Fruit fly (Drosophila melanogaster) whole organism, embryonic: Measurements from ENCODE around the gene CG6983.
A peak's percentile ranks its signal among the peaks of the same experiment; 100 is the strongest.

Experiments
- Blimp-1 ChIP-seq: fragments of 200-800 bp; sonication (Bioruptor generic); optimal IDR thresholded peaks from 3 replicates; lab custom pipeline; 2018; ENCODE audit warnings: missing biosample characterization, missing genetic modification characterization, mild to moderate bottlenecking, moderate library complexity, missing genetic modification reagents
- CG10565 ChIP-seq: fragments of 200-800 bp; sonication (Bioruptor generic); optimal IDR thresholded peaks from 3 replicates; lab custom pipeline; 2016; ENCODE audit warnings: missing biosample characterization, mild to moderate bottlenecking, missing genetic modification characterization
- CG10979 ChIP-seq: fragments of 200-800 bp; sonication (Bioruptor generic); optimal IDR thresholded peaks from 2 replicates; lab custom pipeline; 2018; ENCODE audit warnings: missing biosample characterization, mild to moderate bottlenecking, missing genetic modification characterization, moderate library complexity
- CG11695 ChIP-seq: fragments of 200-800 bp; sonication (Bioruptor generic); IDR thresholded peaks from 3 replicates; pipeline ENCODE4 v1.3.6; 2022; ENCODE audit warnings: missing biosample characterization, missing genetic modification characterization
- CG1233 ChIP-seq: fragments of 200-800 bp; sonication (Bioruptor generic); optimal IDR thresholded peaks from 4 replicates; lab custom pipeline; 2018; ENCODE audit warnings: missing biosample characterization, mild to moderate bottlenecking, missing genetic modification characterization
- CG12942 ChIP-seq: fragments of 200-800 bp; sonication (Bioruptor generic); optimal IDR thresholded peaks from 3 replicates; lab custom pipeline; 2016; ENCODE audit warnings: missing biosample characterization, missing genetic modification characterization
- CG15073 ChIP-seq: fragments of 200-800 bp; sonication (Bioruptor generic); optimal IDR thresholded peaks from 2 replicates; lab custom pipeline; 2016; ENCODE audit warnings: missing biosample characterization, missing genetic modification characterization
- CG17328 ChIP-seq: fragments of 200-800 bp; sonication (Bioruptor generic); IDR thresholded peaks from 2 replicates; pipeline ENCODE4 v1.3.6; 2022; ENCODE audit warnings: missing biosample characterization, missing genetic modification characterization
- CG17385 ChIP-seq: fragments of 200-800 bp; sonication (Bioruptor generic); optimal IDR thresholded peaks from 3 replicates; lab custom pipeline; 2018; ENCODE audit warnings: missing biosample characterization, mild to moderate bottlenecking, missing genetic modification characterization
- CG2199 ChIP-seq: fragments of 200-800 bp; sonication (Bioruptor generic); IDR thresholded peaks from 3 replicates; pipeline ENCODE4 v1.3.6; 2022; ENCODE audit warnings: missing biosample characterization, missing genetic modification characterization
- CG2712 ChIP-seq: fragments of 200-800 bp; optimal IDR thresholded peaks from 3 replicates; lab custom pipeline; 2019; ENCODE audit warnings: missing biosample characterization, mild to moderate bottlenecking, missing genetic modification characterization, moderate library complexity
- CG30403 ChIP-seq: fragments of 200-800 bp; sonication (Bioruptor generic); optimal IDR thresholded peaks from 3 replicates; lab custom pipeline; 2016; ENCODE audit warnings: missing biosample characterization, missing genetic modification characterization
- CG4424 ChIP-seq: fragments of 200-800 bp; sonication (Bioruptor generic); optimal IDR thresholded peaks from 3 replicates; lab custom pipeline; 2016; ENCODE audit warnings: missing biosample characterization, missing genetic modification characterization
- CG4730 ChIP-seq: fragments of 200-800 bp; sonication (Bioruptor generic); IDR thresholded peaks from 2 replicates; pipeline ENCODE4 v1.3.6; 2022; ENCODE audit warnings: missing biosample characterization, missing genetic modification characterization
- CG4820 ChIP-seq: fragments of 200-800 bp; sonication (Bioruptor generic); optimal IDR thresholded peaks from 3 replicates; lab custom pipeline; 2016; ENCODE audit warnings: missing biosample characterization, missing genetic modification characterization
- CG5245 ChIP-seq: fragments of 200-800 bp; sonication (Bioruptor generic); optimal IDR thresholded peaks from 3 replicates; lab custom pipeline; 2016; ENCODE audit warnings: missing biosample characterization, missing genetic modification characterization
- CG6683 ChIP-seq: fragments of 200-800 bp; sonication (Bioruptor generic); optimal IDR thresholded peaks from 2 replicates; lab custom pipeline; 2017; ENCODE audit warnings: missing biosample characterization, mild to moderate bottlenecking, missing genetic modification characterization, missing genetic modification reagents
- CG6689 ChIP-seq: fragments of 200-800 bp; sonication (Bioruptor generic); IDR thresholded peaks from 2 replicates; pipeline ENCODE4 v1.3.6; 2022; ENCODE audit warnings: missing biosample characterization, missing genetic modification characterization
- CG7963 ChIP-seq: fragments of 200-800 bp; sonication (Bioruptor generic); IDR thresholded peaks from 3 replicates; pipeline ENCODE4 v1.3.6; 2022; ENCODE audit warnings: missing biosample characterization, missing genetic modification characterization; ENCODE audit not compliant: partially characterized antibody
- CG8388 ChIP-seq: fragments of 200-800 bp; sonication (Bioruptor generic); optimal IDR thresholded peaks from 2 replicates; lab custom pipeline; 2019; ENCODE audit warnings: missing biosample characterization, mild to moderate bottlenecking, missing genetic modification characterization, moderate library complexity
- Gug ChIP-seq: fragments of 200-800 bp; sonication (Bioruptor generic); IDR thresholded peaks from 4 replicates; pipeline ENCODE4 v1.3.6; 2022; ENCODE audit warnings: missing biosample characterization, missing genetic modification characterization
- HLH3B ChIP-seq: fragments of 200-800 bp; sonication (Bioruptor generic); IDR thresholded peaks from 2 replicates; pipeline ENCODE4 v1.3.6; 2022; ENCODE audit warnings: missing biosample characterization, missing genetic modification characterization
- Hmr ChIP-seq: fragments of 200-800 bp; sonication (Bioruptor generic); optimal IDR thresholded peaks from 3 replicates; lab custom pipeline; 2017; ENCODE audit warnings: mild to moderate bottlenecking, missing biosample characterization, missing genetic modification reagents, missing genetic modification characterization
- MESR4 ChIP-seq: fragments of 200-800 bp; sonication (Bioruptor generic); optimal IDR thresholded peaks from 2 replicates; lab custom pipeline; 2018; ENCODE audit warnings: missing biosample characterization, mild to moderate bottlenecking, missing genetic modification characterization, moderate library complexity
- NC2β ChIP-seq: fragments of 200-800 bp; sonication (Bioruptor generic); optimal IDR thresholded peaks from 2 replicates; lab custom pipeline; 2016; ENCODE audit warnings: missing biosample characterization, missing genetic modification characterization
- Nf-YC ChIP-seq: fragments of 200-800 bp; optimal IDR thresholded peaks from 3 replicates; lab custom pipeline; 2019; ENCODE audit warnings: missing biosample characterization, mild to moderate bottlenecking, missing genetic modification characterization, moderate library complexity
- Ptx1 ChIP-seq: fragments of 200-800 bp; sonication (Bioruptor generic); IDR thresholded peaks from 2 replicates; pipeline ENCODE4 v1.3.6; 2022; ENCODE audit warnings: missing biosample characterization, missing genetic modification characterization
- Taf1 ChIP-seq: fragments of 200-800 bp; sonication (Bioruptor generic); IDR thresholded peaks from 2 replicates; pipeline ENCODE4 v1.3.6; 2022; ENCODE audit warnings: missing biosample characterization, missing genetic modification characterization
- Vsx1 ChIP-seq: fragments of 200-800 bp; sonication (Bioruptor generic); optimal IDR thresholded peaks from 2 replicates; lab custom pipeline; 2017; ENCODE audit warnings: missing biosample characterization, mild to moderate bottlenecking, missing genetic modification characterization, missing genetic modification reagents
- al ChIP-seq: fragments of 200-800 bp; sonication (Bioruptor generic); IDR thresholded peaks from 2 replicates; pipeline ENCODE4 v1.3.6; 2022; ENCODE audit warnings: missing biosample characterization, missing genetic modification characterization
- amos ChIP-seq: fragments of 200-800 bp; sonication (Bioruptor generic); IDR thresholded peaks from 2 replicates; pipeline ENCODE4 v1.3.6; 2022; ENCODE audit warnings: missing biosample characterization, missing genetic modification characterization; ENCODE audit not compliant: partially characterized antibody
- aop ChIP-seq: fragments of 200-800 bp; sonication (Bioruptor generic); IDR thresholded peaks from 2 replicates; pipeline ENCODE4 v1.3.6; 2022; ENCODE audit warnings: missing biosample characterization, missing genetic modification characterization
- bsh ChIP-seq, 2 experiments: fragments of 200-800 bp; sonication (Bioruptor generic); optimal IDR thresholded peaks; 2 replicates each; lab custom pipeline; 2017 to 2018; ENCODE audit warnings: mild to moderate bottlenecking in 2 of 2, missing biosample characterization in 2 of 2, missing genetic modification characterization in 2 of 2, moderate library complexity in 1 of 2
- cg ChIP-seq: fragments of 200-800 bp; sonication (Bioruptor generic); optimal IDR thresholded peaks from 3 replicates; lab custom pipeline; 2019; ENCODE audit warnings: missing biosample characterization, mild to moderate bottlenecking, missing genetic modification characterization, moderate library complexity
- dysf ChIP-seq: fragments of 200-800 bp; sonication (Bioruptor generic); IDR thresholded peaks from 3 replicates; pipeline ENCODE4 v1.3.6; 2022; ENCODE audit warnings: missing biosample characterization, missing genetic modification characterization
- esg ChIP-seq: fragments of 200-800 bp; sonication (Bioruptor generic); conservative IDR thresholded peaks from 2 replicates; pipeline ENCODE4 v1.3.6; 2022; ENCODE audit warnings: missing biosample characterization, missing genetic modification characterization
- eve ChIP-seq, 2 experiments: fragments of >200 bp; optimal IDR thresholded peaks; 2 replicates each; lab custom pipeline; 2017; ENCODE audit warnings: missing biosample characterization in 2 of 2, missing genetic modification characterization in 2 of 2
- her ChIP-seq: fragments of 200-800 bp; sonication (Bioruptor generic); optimal IDR thresholded peaks from 2 replicates; lab custom pipeline; 2016; ENCODE audit warnings: missing biosample characterization, missing genetic modification characterization
- jigr1 ChIP-seq: fragments of 200-800 bp; sonication (Bioruptor generic); IDR thresholded peaks from 3 replicates; pipeline ENCODE4 v1.3.6; 2022; ENCODE audit warnings: missing biosample characterization, missing genetic modification characterization
- jumu ChIP-seq: fragments of 200-800 bp; sonication (Bioruptor generic); optimal IDR thresholded peaks from 3 replicates; lab custom pipeline; 2016; ENCODE audit warnings: missing biosample characterization, missing genetic modification characterization
- lbe ChIP-seq: fragments of 200-800 bp; sonication (Bioruptor generic); optimal IDR thresholded peaks from 2 replicates; lab custom pipeline; 2016; ENCODE audit warnings: missing biosample characterization, mild to moderate bottlenecking, missing genetic modification characterization
- lmd ChIP-seq: fragments of 200-800 bp; sonication (Bioruptor generic); IDR thresholded peaks from 2 replicates; pipeline ENCODE4 v1.3.6; 2022; ENCODE audit warnings: missing biosample characterization, missing genetic modification characterization
- otp ChIP-seq: fragments of 200-800 bp; sonication (Bioruptor generic); IDR thresholded peaks from 3 replicates; pipeline ENCODE4, ENCODE4 v1.3.6; 2022; ENCODE audit warnings: missing biosample characterization, missing genetic modification characterization
- repo ChIP-seq: fragments of 200-800 bp; sonication (Bioruptor generic); optimal IDR thresholded peaks from 2 replicates; lab custom pipeline; 2016; ENCODE audit warnings: missing biosample characterization, missing genetic modification characterization
- slbo ChIP-seq: fragments of 200-800 bp; sonication (Bioruptor generic); IDR thresholded peaks from 2 replicates; pipeline ENCODE4 v1.3.6; 2022; ENCODE audit warnings: missing biosample characterization, missing genetic modification characterization
- sob ChIP-seq: fragments of 200-800 bp; sonication (Bioruptor generic); IDR thresholded peaks from 2 replicates; pipeline ENCODE4 v1.3.6; 2022; ENCODE audit warnings: missing biosample characterization, missing genetic modification characterization
- sqz ChIP-seq: fragments of 200-800 bp; sonication (Bioruptor generic); optimal IDR thresholded peaks from 3 replicates; lab custom pipeline; 2018; ENCODE audit warnings: missing biosample characterization, mild to moderate bottlenecking, missing genetic modification characterization
- zf30C ChIP-seq: fragments of 200-800 bp; sonication (Bioruptor generic); optimal IDR thresholded peaks from 3 replicates; lab custom pipeline; 2018; ENCODE audit warnings: missing biosample characterization, mild to moderate bottlenecking, missing genetic modification characterization
- zfh1 ChIP-seq: fragments of 200-800 bp; sonication (Bioruptor generic); IDR thresholded peaks from 3 replicates; pipeline ENCODE4 v1.3.6; 2022; ENCODE audit warnings: missing biosample characterization, missing genetic modification characterization

CG6983 gene

DNA sequence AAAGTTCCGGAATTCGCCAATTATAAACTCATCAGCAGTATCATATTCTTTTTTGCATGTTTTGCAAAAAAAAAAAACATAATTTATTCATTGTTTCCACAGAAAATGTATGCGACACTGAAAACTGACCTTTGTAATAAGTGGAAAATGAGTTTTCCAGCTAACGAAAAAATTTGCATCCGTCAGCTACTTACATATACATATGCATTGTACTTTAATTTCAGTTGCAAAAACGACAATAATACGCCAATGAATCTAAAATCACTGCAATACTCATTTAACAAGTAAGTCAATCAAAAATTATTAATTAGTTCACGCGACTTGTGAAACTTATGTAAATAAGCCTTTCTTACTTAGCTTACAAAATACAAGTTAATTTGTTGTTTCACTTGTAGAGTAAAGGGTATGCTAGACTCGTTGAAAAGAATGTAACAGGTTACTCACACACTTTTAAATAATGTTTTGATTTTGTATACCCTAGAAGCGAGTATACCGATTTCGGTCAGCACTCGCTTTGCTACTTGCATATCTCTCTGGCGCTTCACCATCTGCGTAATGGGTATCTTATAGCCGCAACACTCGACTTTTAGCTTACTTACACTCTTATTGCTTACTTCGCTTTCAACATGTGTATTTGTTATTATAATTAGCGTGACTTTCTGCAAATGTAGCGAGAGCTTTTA, 50.3 kb downstream of the CG6983 start (continued):
- TF ChIP-seq CG15073 (GFP tag; lab: Kevin White, UChicago) (no peak), her (GFP tag; lab: Kevin White, UChicago) (no peak), CG8388 (GFP tag; lab: Kevin White, UChicago) (peak; percentile 26), otp (GFP tag; lab: Robert Waterston, UW) (0 out of 3 replicates have a peak, but pooled peaks have one; percentile 36), CG10565 (no peak), Ptx1 (GFP tag; lab: Robert Waterston, UW) (peak; percentile 52; the same call in 1 of the 2 replicates), CG4820 (GFP tag; lab: Kevin White, UChicago) (peak; percentile 23), Nf-YC (no peak), Hmr (GFP tag; lab: Kevin White, UChicago) (no peak), MESR4 (GFP tag; lab: Kevin White, UChicago) (no peak), CG7963 (GFP tag; lab: Robert Waterston, UW) (peak; percentile 63; the same call in 2 of the 3 replicates), CG5245 (GFP tag; lab: Kevin White, UChicago) (peak; percentile 40), sqz (no peak), CG6689 (GFP tag; lab: Robert Waterston, UW) (peak; percentile 45; the same call in 1 of the 2 replicates), CG2199 (GFP tag; lab: Robert Waterston, UW) (0 out of 3 replicates have a peak, but pooled peaks have one; percentile 18), jigr1 (GFP tag; lab: Robert Waterston, UW) (0 out of 3 replicates have a peak, but pooled peaks have one; percentile 6), CG12942 (GFP tag; lab: Kevin White, UChicago) (no peak), amos (GFP tag; lab: Robert Waterston, UW) (no peak), lmd (peak; percentile 32; the same call in 1 of the 2 replicates), CG17328 (GFP tag; lab: Robert Waterston, UW) (0 out of 2 replicates have a peak, but pooled peaks have one; percentile 16), CG1233 (GFP tag; lab: Kevin White, UChicago) (no peak), aop (GFP tag; lab: Robert Waterston, UW) (no peak), cg (GFP tag; lab: Kevin White, UChicago) (no peak), CG2712 (peak; percentile 45), jumu (GFP tag; lab: Kevin White, UChicago) (no peak), zfh1 (no peak), CG11695 (GFP tag; lab: Robert Waterston, UW) (0 out of 3 replicates have a peak, but pooled peaks have one; percentile 16), eve (GFP tag; optimal IDR thresholded peaks at IDR 0.05; lab: Kevin White, UChicago) (no peak), Blimp-1 (GFP tag; lab: Kevin White, UChicago) (no peak), CG17385 (GFP tag; lab: Kevin White, UChicago) (peak; percentile 35), zf30C (GFP tag; lab: Kevin White, UChicago) (no peak), repo (no peak), esg (GFP tag; lab: Robert Waterston, UW) (0 out of 2 replicates have a peak, but pooled peaks have one; percentile 15), Gug (GFP tag; lab: Robert Waterston, UW) (no peak; the same call in 3 of the 4 replicates), CG4424 (GFP tag; lab: Kevin White, UChicago) (peak; percentile 19), al (no peak), sob (GFP tag; lab: Robert Waterston, UW) (0 out of 2 replicates have a peak, but pooled peaks have one; percentile 23), lbe (GFP tag; lab: Kevin White, UChicago) (peak; percentile 68), CG30403 (GFP tag; lab: Kevin White, UChicago) (peak; percentile 34), CG6683 (GFP tag; lab: Kevin White, UChicago) (no peak), CG10979 (tag; lab: Kevin White, UChicago) (peak; percentile 47), CG4730 (GFP tag; lab: Robert Waterston, UW) (no peak), slbo (GFP tag; lab: Robert Waterston, UW) (peak; percentile 49), NC2β (GFP tag; lab: Kevin White, UChicago) (peak; percentile 23), Taf1 (GFP tag; lab: Robert Waterston, UW) (no peak), HLH3B (peak; percentile 17; the same call in 1 of the 2 replicates), dysf (GFP tag; lab: Robert Waterston, UW) (0 out of 3 replicates have a peak, but pooled peaks have one; percentile 6), bsh (GFP tag; optimal IDR thresholded peaks at IDR 0.05; lab: Kevin White, UChicago) (peak in 1 of 2 experiments; percentile 45), Vsx1 (GFP tag; lab: Kevin White, UChicago) (no peak)
